Fruit fly (Drosophila melanogaster): ENCODE measurements around the gene CG9662.

dm6 chr2L:3345763-3346482 is 30.6 kb downstream of the CG9662 start:
- TF ChIP-seq kay (GFP tag; ENCODE audit: borderline replicate concordance) (no peak), CG5204 (GFP tag; optimal IDR thresholded peaks at IDR 0.05) (no peak), pad (GFP tag; optimal IDR thresholded peaks at IDR 0.05) (no peak), toe (GFP tag; optimal IDR thresholded peaks at IDR 0.05) (no peak), bab1 (GFP tag; optimal IDR thresholded peaks at IDR 0.05) (no peak), Clk (GFP tag; optimal IDR thresholded peaks at IDR 0.05) (no peak), CG33017 (tag; optimal IDR thresholded peaks at IDR 0.05) (no peak), Hr96 (GFP tag; optimal IDR thresholded peaks at IDR 0.05) (no peak), Mnt (GFP tag; optimal IDR thresholded peaks at IDR 0.05) (no peak), tj (GFP tag; optimal IDR thresholded peaks at IDR 0.05) (peak; percentile 66), ovo (GFP tag; optimal IDR thresholded peaks at IDR 0.05) (no peak)

Data from whole organism, adult.